Fruit fly (Drosophila melanogaster): ENCODE measurements around the gene pb.

pb gene

DNA sequence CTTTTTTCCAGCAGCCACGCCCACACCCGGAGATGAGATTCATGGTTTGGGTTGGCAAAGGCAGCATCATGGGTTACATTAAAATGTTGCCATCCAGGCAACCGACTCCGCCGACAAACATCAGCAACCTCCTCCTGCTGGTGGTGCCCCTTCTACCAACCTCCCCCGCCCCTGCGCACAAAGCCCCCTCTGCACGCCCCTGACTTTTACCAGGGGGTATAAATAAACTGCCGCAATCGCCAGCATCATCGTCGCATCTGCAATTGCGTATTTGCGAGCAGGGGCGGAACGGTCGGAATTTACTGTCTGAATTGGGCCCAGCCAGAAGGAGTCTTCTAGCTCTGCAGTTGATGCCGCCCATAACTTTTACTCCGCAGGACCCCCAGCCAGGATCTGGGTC lies 29.9 kb upstream of the pb start (continued):
- TF ChIP-seq CG4707 (GFP tag; optimal IDR thresholded peaks at IDR 0.05): no peak
- 0 out of 2 replicates have a peak, but pooled peaks have one; percentile 25 for TF ChIP-seq Scr (GFP tag; IDR thresholded peaks at IDR 0.05; ENCODE audit: partially characterized antibody)
- TF ChIP-seq CG4424 (GFP tag; optimal IDR thresholded peaks at IDR 0.05): no peak
- no peak for TF ChIP-seq CG6272 (GFP tag; IDR thresholded peaks at IDR 0.05)
- TF ChIP-seq CG10543 (GFP tag; optimal IDR thresholded peaks at IDR 0.05): no peak
- no peak for TF ChIP-seq dmrt99B (tag; optimal IDR thresholded peaks at IDR 0.05)
- TF ChIP-seq CG8290 (GFP tag; optimal IDR thresholded peaks at IDR 0.05): no peak
- TF ChIP-seq CG8290 (tag; optimal IDR thresholded peaks at IDR 0.05): no peak
- TF ChIP-seq abd-A (tag; optimal IDR thresholded peaks at IDR 0.05): peak; percentile 91
- TF ChIP-seq CG8359 (GFP tag; optimal IDR thresholded peaks at IDR 0.05; ENCODE audit: borderline replicate concordance): no peak
- TF ChIP-seq pb (GFP tag; optimal IDR thresholded peaks at IDR 0.05): no peak

DNA sequence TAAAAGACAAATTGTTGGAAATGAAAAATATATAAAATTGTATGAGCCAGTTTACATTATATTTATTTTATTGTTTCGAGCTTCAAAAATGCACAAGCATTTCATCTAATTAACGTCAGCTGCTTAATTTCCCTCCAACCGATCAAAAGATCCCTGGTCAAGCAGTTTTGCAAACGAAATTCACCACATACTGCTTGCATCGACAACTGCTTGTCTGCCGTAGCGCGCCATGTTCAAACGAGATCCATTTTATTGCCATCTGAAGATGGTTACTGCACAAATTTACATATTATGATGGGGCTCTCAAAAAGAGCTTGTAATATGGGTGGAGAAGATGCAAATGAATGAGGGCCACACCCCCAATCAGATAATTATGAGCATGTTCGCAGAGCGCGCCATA lies 26.4 kb upstream of the pb start:
- TF ChIP-seq Side (GFP tag; optimal IDR thresholded peaks at IDR 0.05) (no peak), BtbVII (GFP tag; optimal IDR thresholded peaks at IDR 0.05) (no peak), HLHmδ (GFP tag; optimal IDR thresholded peaks at IDR 0.05) (peak; percentile 12), CoRest (tag; optimal IDR thresholded peaks at IDR 0.05) (peak; percentile 18), Dip2 (GFP tag; IDR thresholded peaks at IDR 0.05) (no peak), CG6254 (GFP tag; optimal IDR thresholded peaks at IDR 0.05) (no peak), zen (tag; optimal IDR thresholded peaks at IDR 0.05) (peak; percentile 68), bbx (GFP tag; IDR thresholded peaks at IDR 0.05; ENCODE audit: partially characterized antibody) (peak; percentile 25; the same call in 1 of the 2 replicates), Poxn (GFP tag; IDR thresholded peaks at IDR 0.05) (no peak), B-H1 (GFP tag; IDR thresholded peaks at IDR 0.05) (no peak), ara (GFP tag; IDR thresholded peaks at IDR 0.05) (no peak), CG10274 (GFP tag; optimal IDR thresholded peaks at IDR 0.05) (no peak), CG14014 (GFP tag; IDR thresholded peaks at IDR 0.05) (no peak), CTCF (GFP tag; optimal IDR thresholded peaks at IDR 0.05) (peak; percentile 35), onecut (GFP tag; IDR thresholded peaks at IDR 0.05) (no peak), CG17829 (tag; optimal IDR thresholded peaks at IDR 0.05) (peak; percentile 5), CG31365 (tag; optimal IDR thresholded peaks at IDR 0.05) (peak; percentile 98), cad (GFP tag; optimal IDR thresholded peaks at IDR 0.05) (peak; percentile 30), CG14965 (GFP tag; optimal IDR thresholded peaks at IDR 0.05; ENCODE audit: borderline replicate concordance) (no peak), Eip74EF (GFP tag; optimal IDR thresholded peaks at IDR 0.05) (peak in 1 of 2 experiments; percentile 84), CG10543 (GFP tag; optimal IDR thresholded peaks at IDR 0.05) (no peak), Meics (GFP tag; optimal IDR thresholded peaks at IDR 0.05) (no peak), slou (GFP tag; optimal IDR thresholded peaks at IDR 0.05) (no peak), CG11504 (tag; optimal IDR thresholded peaks at IDR 0.05) (peak; percentile 44), pita (GFP tag; optimal IDR thresholded peaks at IDR 0.05) (peak; percentile 5), E2f2 (GFP tag; IDR thresholded peaks at IDR 0.05) (peak; percentile 92), CG6791 (GFP tag; IDR thresholded peaks at IDR 0.05; ENCODE audit: partially characterized antibody) (no peak), unpg (GFP tag; optimal IDR thresholded peaks at IDR 0.05) (no peak), Hr78 (GFP tag; optimal IDR thresholded peaks at IDR 0.05) (peak in 1 of 2 experiments; percentile 4), Myb (GFP tag; optimal IDR thresholded peaks at IDR 0.05) (peak; percentile 22), dm (GFP tag; optimal IDR thresholded peaks at IDR 0.05) (no peak), Ets97D (GFP tag; optimal IDR thresholded peaks at IDR 0.05) (peak; percentile 44), ATbp (GFP tag; optimal IDR thresholded peaks at IDR 0.05) (no peak), stwl (tag; optimal IDR thresholded peaks at IDR 0.05) (peak; percentile 91), ind (GFP tag; optimal IDR thresholded peaks at IDR 0.05) (no peak), CG7745 (tag; optimal IDR thresholded peaks at IDR 0.05) (peak; percentile 50), CG6765 (GFP tag; optimal IDR thresholded peaks at IDR 0.05) (no peak), sob (GFP tag; IDR thresholded peaks at IDR 0.05) (no peak), vvl (GFP tag; IDR thresholded peaks at IDR 0.05) (peak; percentile 56), HmgD (GFP tag; optimal IDR thresholded peaks at IDR 0.05) (peak; percentile 24)

Data from whole organism, embryonic.